Fruit fly (Drosophila melanogaster): ENCODE data around the gene HDAC11.
A peak's percentile ranks its signal among the peaks of the same experiment; 100 is the strongest.

HDAC11 gene

dm6 chr3R:24816993-24817854 is 38.8 kb downstream of the HDAC11 start, which contains the start of the genes CG5808 and Saf-B (continued):
- no peak for TF ChIP-seq tap (tag; optimal IDR thresholded peaks at IDR 0.05)
- TF ChIP-seq CG8281 (tag; optimal IDR thresholded peaks at IDR 0.05): no peak
- TF ChIP-seq lab (GFP tag; optimal IDR thresholded peaks at IDR 0.05): no peak
- TF ChIP-seq ftz-f1 (GFP tag; optimal IDR thresholded peaks at IDR 0.05): peak; percentile 38
- TF ChIP-seq Kr (GFP tag; optimal IDR thresholded peaks at IDR 0.05): no peak
- TF ChIP-seq HLHmδ (GFP tag; optimal IDR thresholded peaks at IDR 0.05): no peak
- peak; percentile 4 for TF ChIP-seq Chrac-16 (GFP tag; optimal IDR thresholded peaks at IDR 0.05)
- TF ChIP-seq cwo (GFP tag; optimal IDR thresholded peaks at IDR 0.05): no peak
- TF ChIP-seq nom (GFP tag; optimal IDR thresholded peaks at IDR 0.05): no peak
- TF ChIP-seq Hand (GFP tag; optimal IDR thresholded peaks at IDR 0.05): no peak
- TF ChIP-seq NfI (GFP tag; optimal IDR thresholded peaks at IDR 0.05): no peak
- TF ChIP-seq C15 (GFP tag; IDR thresholded peaks at IDR 0.05): no peak
- no peak for TF ChIP-seq CrebB (tag; optimal IDR thresholded peaks at IDR 0.05)
- TF ChIP-seq CG1647 (GFP tag; optimal IDR thresholded peaks at IDR 0.05): no peak
- no peak for TF ChIP-seq CG12942 (GFP tag; optimal IDR thresholded peaks at IDR 0.05)
- TF ChIP-seq Gsc (GFP tag; IDR thresholded peaks at IDR 0.05): no peak
- peak; percentile 79 for TF ChIP-seq Doc3 (GFP tag; IDR thresholded peaks at IDR 0.05; ENCODE audit: partially characterized antibody)
- no peak for TF ChIP-seq sd (tag; optimal IDR thresholded peaks at IDR 0.05)
- no peak for TF ChIP-seq CG16779 (GFP tag; IDR thresholded peaks at IDR 0.05)
- no peak for TF ChIP-seq Hr3 (GFP tag; optimal IDR thresholded peaks at IDR 0.05)
- peak; percentile 80 for TF ChIP-seq Opbp (GFP tag; IDR thresholded peaks at IDR 0.05; ENCODE audit: partially characterized antibody)
- TF ChIP-seq pum (GFP tag; optimal IDR thresholded peaks at IDR 0.05): no peak
- TF ChIP-seq CG14667 (GFP tag; IDR thresholded peaks at IDR 0.05): peak; percentile 38; the same call in 1 of the 2 replicates
- TF ChIP-seq ind (GFP tag; optimal IDR thresholded peaks at IDR 0.05): peak; percentile 72
- TF ChIP-seq Antp (GFP tag; optimal IDR thresholded peaks at IDR 0.05): no peak
- no peak for TF ChIP-seq trh (GFP tag; optimal IDR thresholded peaks at IDR 0.05)
- TF ChIP-seq sob (GFP tag; IDR thresholded peaks at IDR 0.05): peak; percentile 33; the same call in 1 of the 2 replicates
- no peak for TF ChIP-seq aop (GFP tag; IDR thresholded peaks at IDR 0.05)
- TF ChIP-seq CG16815 (GFP tag; optimal IDR thresholded peaks at IDR 0.05): no peak
- peak; percentile 56 for TF ChIP-seq sna (GFP tag; IDR thresholded peaks at IDR 0.05; ENCODE audit: partially characterized antibody)
- TF ChIP-seq Sox102F (GFP tag; optimal IDR thresholded peaks at IDR 0.05): no peak
- no peak for TF ChIP-seq NC2β (GFP tag; optimal IDR thresholded peaks at IDR 0.05)
- peak; percentile 36 for TF ChIP-seq CG32532 (GFP tag; IDR thresholded peaks at IDR 0.05)
- TF ChIP-seq sima (GFP tag; optimal IDR thresholded peaks at IDR 0.05): no peak
- peak; percentile 57 for TF ChIP-seq CG30403 (GFP tag; optimal IDR thresholded peaks at IDR 0.05)
- TF ChIP-seq zfh1 (GFP tag; IDR thresholded peaks at IDR 0.05): no peak
- peak; percentile 61 for TF ChIP-seq CG2712 (tag; optimal IDR thresholded peaks at IDR 0.05)
- peak; percentile 67 for TF ChIP-seq CG10267 (tag; optimal IDR thresholded peaks at IDR 0.05)
- no peak for TF ChIP-seq Fer1 (GFP tag; optimal IDR thresholded peaks at IDR 0.05)
- TF ChIP-seq dimm (GFP tag; IDR thresholded peaks at IDR 0.05): no peak
- TF ChIP-seq CG5180 (GFP tag; optimal IDR thresholded peaks at IDR 0.05): no peak
- TF ChIP-seq Hr78 (GFP tag; optimal IDR thresholded peaks at IDR 0.05): no peak
- TF ChIP-seq danr (GFP tag; IDR thresholded peaks at IDR 0.05): no peak
- TF ChIP-seq CG32767 (GFP tag; IDR thresholded peaks at IDR 0.05): peak; percentile 81; the same call in 1 of the 2 replicates
- peak; percentile 77 for TF ChIP-seq bbx (GFP tag; IDR thresholded peaks at IDR 0.05; ENCODE audit: partially characterized antibody)
- TF ChIP-seq CG10209 (GFP tag; optimal IDR thresholded peaks at IDR 0.05): no peak
- TF ChIP-seq Deaf1 (tag; optimal IDR thresholded peaks at IDR 0.05): no peak
- TF ChIP-seq Ada2b (GFP tag; IDR thresholded peaks at IDR 0.05): no peak
- TF ChIP-seq CoRest (tag; optimal IDR thresholded peaks at IDR 0.05): peak; percentile 65
